Worm (Caenorhabditis elegans) whole organism, L3 larva: Measurements from ENCODE around the gene ZK1037.6.

Source experiments
- nhr-237 ChIP-seq: fragments of 150-350 bp; optimal IDR thresholded peaks from 2 replicates; lab custom pipeline; 2014; ENCODE audit warnings: missing biosample characterization, missing genetic modification characterization
- ztf-11 ChIP-seq: fragments of 150-350 bp; optimal IDR thresholded peaks from 2 replicates; lab custom pipeline; 2014; ENCODE audit warnings: missing biosample characterization, missing genetic modification characterization

- TF ChIP-seq nhr-237 (tag; lab: Kevin White, UChicago) (no peak), ztf-11 (tag; lab: Kevin White, UChicago) (no peak)
These were observed 48.6 kb upstream of the ZK1037.6 start, which contains the start of gene srh-52 for ce11 chrV:15376223-15376622.
